Worm (Caenorhabditis elegans) whole organism, early embryonic: ENCODE measurements around the gene twk-3.

Experiments
- B0310.2 ChIP-seq: sonication (generic microtip); optimal IDR thresholded peaks from 2 replicates; lab custom pipeline; 2016; ENCODE audit warnings: mild to moderate bottlenecking, missing genetic modification characterization, missing compliant biosample characterization
- aly-1 ChIP-seq: sonication (generic microtip); optimal IDR thresholded peaks from 2 replicates; lab custom pipeline; 2016; ENCODE audit warnings: missing genetic modification characterization, missing compliant biosample characterization
- ama-1 ChIP-seq: fragments of 150-350 bp; optimal IDR thresholded peaks from 2 replicates; lab custom pipeline; 2014
- ceh-13 ChIP-seq: fragments of 200-800 bp; sonication (Bioruptor generic); optimal IDR thresholded peaks from 2 replicates; lab custom pipeline; 2018; ENCODE audit warnings: mild to moderate bottlenecking, missing genetic modification characterization, missing compliant biosample characterization
- ets-7 ChIP-seq: sonication (generic microtip); optimal IDR thresholded peaks from 2 replicates; lab custom pipeline; 2016; ENCODE audit warnings: missing genotype, missing genetic modification characterization, missing compliant biosample characterization
- flt-1 ChIP-seq: fragments of 200-800 bp; sonication (Bioruptor generic); IDR thresholded peaks from 2 replicates; pipeline ENCODE4 v1.3.6; 2022; ENCODE audit warnings: missing genetic modification characterization, missing compliant biosample characterization
- hmbx-1 ChIP-seq: sonication (generic microtip); optimal IDR thresholded peaks from 2 replicates; lab custom pipeline; 2016; ENCODE audit warnings: mild to moderate bottlenecking, missing genetic modification characterization, missing compliant biosample characterization
- hmg-4 ChIP-seq: fragments of 200-800 bp; sonication (Bioruptor generic); optimal IDR thresholded peaks from 2 replicates; lab custom pipeline; 2018; ENCODE audit warnings: mild to moderate bottlenecking, missing genetic modification characterization, missing compliant biosample characterization
- hnd-1 ChIP-seq: sonication (generic microtip); optimal IDR thresholded peaks from 2 replicates; lab custom pipeline; 2016; ENCODE audit warnings: missing genetic modification characterization, missing compliant biosample characterization
- pes-1 ChIP-seq: fragments of 200-800 bp; sonication (Bioruptor generic); IDR thresholded peaks from 2 replicates; pipeline ENCODE4 v1.3.6; 2022; ENCODE audit warnings: missing genetic modification reagents, missing genetic modification characterization, missing compliant biosample characterization
- sea-1 ChIP-seq: fragments of 200-800 bp; sonication (Bioruptor generic); conservative IDR thresholded peaks from 2 replicates; pipeline ENCODE4 v1.3.6; 2022; ENCODE audit warnings: missing genetic modification characterization, missing compliant biosample characterization
- tbx-11 ChIP-seq: fragments of 200-800 bp; sonication (Bioruptor generic); IDR thresholded peaks from 2 replicates; pipeline ENCODE4 v1.3.6; 2022; ENCODE audit warnings: missing genetic modification characterization, missing compliant biosample characterization
- tbx-37 ChIP-seq: fragments of 200-800 bp; sonication (Bioruptor generic); conservative IDR thresholded peaks from 2 replicates; pipeline ENCODE4 v1.3.6; 2022; ENCODE audit warnings: missing genetic modification reagents, missing genetic modification characterization, missing compliant biosample characterization

ce11 chrII:8224623-8225022, 12.0 kb upstream of the twk-3 start:
- no peak for TF ChIP-seq ama-1 (lab: Kevin White, UChicago)
- TF ChIP-seq aly-1, result no peak
- TF ChIP-seq hmg-4 (GFP tag; lab: Kevin White, UChicago), result no peak
- TF ChIP-seq hnd-1 (tag; lab: Kevin White, UChicago), result no peak
- no peak for TF ChIP-seq flt-1 (GFP tag; lab: Robert Waterston, UW)
- TF ChIP-seq tbx-11, result no peak
- no peak for TF ChIP-seq B0310.2 (tag; lab: Kevin White, UChicago)
- no peak for TF ChIP-seq pes-1
- no peak for TF ChIP-seq ets-7
- TF ChIP-seq sea-1, result no peak
- no peak for TF ChIP-seq tbx-37
- TF ChIP-seq hmbx-1 (tag; lab: Kevin White, UChicago), result no peak
- no peak for TF ChIP-seq ceh-13
